Worm (Caenorhabditis elegans) whole organism, L4 larva: ENCODE measurements around the gene Y39A1A.18.

Experiments
- F10B5.3 ChIP-seq: sonication (generic microtip); optimal IDR thresholded peaks from 2 replicates; lab custom pipeline; 2016; ENCODE audit warnings: mild to moderate bottlenecking, missing genetic modification characterization, missing compliant biosample characterization
- F44E2.7 ChIP-seq: fragments of 200-800 bp; sonication (Bioruptor generic); IDR thresholded peaks from 2 replicates; pipeline ENCODE4 v2.1.2; 2022; ENCODE audit warnings: missing genetic modification characterization, missing compliant biosample characterization
- R02D3.7 ChIP-seq: fragments of 150-350 bp; sonication (generic microtip); optimal IDR thresholded peaks from 3 replicates; lab custom pipeline; 2014; ENCODE audit warnings: missing biosample characterization, missing genetic modification characterization
- T20F7.1 ChIP-seq: fragments of 200-800 bp; sonication (Bioruptor generic); optimal IDR thresholded peaks from 2 replicates; lab custom pipeline; 2018; ENCODE audit warnings: mild to moderate bottlenecking, missing genetic modification characterization, missing compliant biosample characterization
- Y105C5A.15 ChIP-seq: fragments of 200-800 bp; sonication (Bioruptor generic); IDR thresholded peaks from 2 replicates; pipeline ENCODE4 v1.3.6; 2022; ENCODE audit warnings: missing genetic modification characterization, missing compliant biosample characterization
- Y48G9A.11 ChIP-seq: fragments of 200-800 bp; sonication (Bioruptor generic); IDR thresholded peaks from 2 replicates; pipeline ENCODE4 v1.3.6; 2022; ENCODE audit warnings: missing genetic modification reagents, missing genetic modification characterization, missing compliant biosample characterization
- Y75B8A.6 ChIP-seq: fragments of 200-800 bp; sonication (Bioruptor generic); IDR thresholded peaks from 2 replicates; pipeline ENCODE4 v1.3.6; 2022; ENCODE audit warnings: missing genetic modification reagents, missing genetic modification characterization, missing compliant biosample characterization
- ZK337.2 ChIP-seq: fragments of 200-800 bp; sonication (Bioruptor generic); IDR thresholded peaks from 2 replicates; pipeline ENCODE4 v1.3.6; 2022; ENCODE audit warnings: missing genetic modification reagents, missing genetic modification characterization, missing compliant biosample characterization
- aha-1 ChIP-seq: fragments of 150-350 bp; peaks from one replicate; lab custom pipeline; 2014; ENCODE audit warnings: missing biosample characterization, missing genetic modification characterization
- arid-1 ChIP-seq: fragments of 200-800 bp; sonication (Bioruptor generic); conservative IDR thresholded peaks from 2 replicates; pipeline ENCODE4 v1.3.6; 2022; ENCODE audit warnings: missing genetic modification reagents, missing genetic modification characterization, missing compliant biosample characterization
- ceh-44 ChIP-seq: fragments of 200-800 bp; sonication (Bioruptor generic); IDR thresholded peaks from 2 replicates; pipeline ENCODE4 v1.3.6; 2022; ENCODE audit warnings: missing genetic modification reagents, missing genetic modification characterization, missing compliant biosample characterization
- ceh-62 ChIP-seq: sonication (generic microtip); optimal IDR thresholded peaks from 2 replicates; lab custom pipeline; 2017; ENCODE audit warnings: missing biosample characterization, missing genetic modification characterization
- cey-2 ChIP-seq: sonication (generic microtip); optimal IDR thresholded peaks from 3 replicates; lab custom pipeline; 2017; ENCODE audit warnings: missing genetic modification characterization, mild to moderate bottlenecking, missing compliant biosample characterization, antibody characterized with exemption, borderline replicate concordance; ENCODE audit not compliant: insufficient read depth
- dmd-6 ChIP-seq: fragments of 200-800 bp; sonication (Bioruptor generic); IDR thresholded peaks from 2 replicates; pipeline ENCODE4 v1.3.6; 2022; ENCODE audit warnings: missing genetic modification reagents, missing genetic modification characterization, missing compliant biosample characterization
- dmd-9 ChIP-seq: fragments of 200-800 bp; sonication (Bioruptor generic); IDR thresholded peaks from 2 replicates; pipeline ENCODE4 v1.3.6; 2022; ENCODE audit warnings: missing genetic modification reagents, missing genetic modification characterization, missing compliant biosample characterization
- dpl-1 ChIP-seq: fragments of 150-350 bp; optimal IDR thresholded peaks from 2 replicates; lab custom pipeline; 2014; ENCODE audit warnings: missing biosample characterization, missing genetic modification reagents, missing genetic modification characterization
- duxl-1 ChIP-seq: sonication (generic microtip); optimal IDR thresholded peaks from 2 replicates; lab custom pipeline; 2016; ENCODE audit warnings: mild to moderate bottlenecking, missing genetic modification characterization, moderate library complexity, missing compliant biosample characterization; ENCODE audit not compliant: poor library complexity
- egl-43 ChIP-seq: fragments of 200-800 bp; sonication (Bioruptor generic); IDR thresholded peaks from 2 replicates; pipeline ENCODE4 v1.3.6; 2022; ENCODE audit warnings: missing genetic modification reagents, missing genetic modification characterization, missing compliant biosample characterization
- fkh-10 ChIP-seq: fragments of 150-350 bp; optimal IDR thresholded peaks from 2 replicates; lab custom pipeline; 2014; ENCODE audit warnings: missing biosample characterization, missing genetic modification reagents, missing genetic modification characterization
- gei-8 ChIP-seq: fragments of 200-800 bp; sonication (Bioruptor generic); optimal IDR thresholded peaks from 2 replicates; lab custom pipeline; 2018; ENCODE audit warnings: mild to moderate bottlenecking, missing genetic modification characterization, missing compliant biosample characterization
- hif-1 ChIP-seq, 2 experiments: sonication (generic microtip); optimal IDR thresholded peaks; 2 replicates each; lab custom pipeline; 2016 to 2017; ENCODE audit warnings: missing compliant biosample characterization in 2 of 2, missing genetic modification characterization in 2 of 2, missing genetic modification reagents in 2 of 2, missing genotype in 2 of 2, mild to moderate bottlenecking in 1 of 2
- hlh-30 ChIP-seq: sonication (generic microtip); optimal IDR thresholded peaks from 2 replicates; lab custom pipeline; 2017; ENCODE audit warnings: antibody characterized with exemption, mild to moderate bottlenecking, missing genetic modification characterization, missing compliant biosample characterization; ENCODE audit not compliant: insufficient read depth
- hmg-1.1 ChIP-seq: fragments of 200-800 bp; sonication (Bioruptor generic); IDR thresholded peaks from 2 replicates; pipeline ENCODE4 v1.3.6; 2022; ENCODE audit warnings: missing genetic modification reagents, missing genetic modification characterization, missing compliant biosample characterization
- lim-7 ChIP-seq: fragments of 200-800 bp; sonication (Bioruptor generic); IDR thresholded peaks from 2 replicates; pipeline ENCODE4 v1.3.6; 2022; ENCODE audit warnings: missing genetic modification characterization, missing compliant biosample characterization
- lin-13 ChIP-seq: fragments of 150-350 bp; optimal IDR thresholded peaks from 2 replicates; lab custom pipeline; 2014; ENCODE audit warnings: missing biosample characterization, missing genetic modification reagents, missing genetic modification characterization
- madf-9 ChIP-seq: fragments of 200-800 bp; sonication (Bioruptor generic); conservative IDR thresholded peaks from 2 replicates; pipeline ENCODE4 v1.3.6; 2022; ENCODE audit warnings: missing genetic modification reagents, missing genetic modification characterization, missing compliant biosample characterization
- mdl-1 ChIP-seq, 2 experiments: fragments of 150-350 bp in 1 of 2; sonication (generic microtip) in 1 of 2; optimal IDR thresholded peaks; 2 replicates each; lab custom pipeline; 2014 to 2017; ENCODE audit warnings: missing biosample characterization in 2 of 2, missing genetic modification characterization in 2 of 2
- mdt-29 ChIP-seq: fragments of 200-800 bp; sonication (Bioruptor generic); IDR thresholded peaks from 2 replicates; pipeline ENCODE4 v1.3.6; 2022; ENCODE audit warnings: missing genetic modification reagents, missing genetic modification characterization, missing compliant biosample characterization
- mep-1 ChIP-seq: fragments of 150-350 bp; sonication (generic microtip); optimal IDR thresholded peaks from 3 replicates; lab custom pipeline; 2014; ENCODE audit warnings: missing biosample characterization, missing genetic modification characterization
- mes-2 ChIP-seq: sonication (generic microtip); optimal IDR thresholded peaks from 2 replicates; lab custom pipeline; 2016; ENCODE audit warnings: missing genotype, mild to moderate bottlenecking, missing genetic modification characterization, missing compliant biosample characterization; ENCODE audit not compliant: poor library complexity, severe bottlenecking
- mxl-3 ChIP-seq: fragments of 200-800 bp; sonication (Bioruptor generic); optimal IDR thresholded peaks from 2 replicates; lab custom pipeline; 2018; ENCODE audit warnings: mild to moderate bottlenecking, missing genetic modification characterization, missing compliant biosample characterization
- nhr-111 ChIP-seq: fragments of 200-800 bp; sonication (Bioruptor generic); optimal IDR thresholded peaks from 2 replicates; lab custom pipeline; 2018; ENCODE audit warnings: mild to moderate bottlenecking, missing genetic modification characterization, missing compliant biosample characterization
- nhr-237 ChIP-seq: sonication (generic microtip); optimal IDR thresholded peaks from 2 replicates; lab custom pipeline; 2017; ENCODE audit warnings: missing biosample characterization, missing genetic modification characterization
- nhr-25 ChIP-seq: sonication (generic microtip); optimal IDR thresholded peaks from 2 replicates; lab custom pipeline; 2017; ENCODE audit warnings: missing genetic modification characterization, mild to moderate bottlenecking, missing compliant biosample characterization, antibody characterized with exemption, moderate library complexity, borderline replicate concordance; ENCODE audit not compliant: insufficient read depth
- nhr-28 ChIP-seq: fragments of 150-350 bp; optimal IDR thresholded peaks from 2 replicates; lab custom pipeline; 2014; ENCODE audit warnings: missing biosample characterization, missing genetic modification characterization
- nhr-48 ChIP-seq: sonication (generic microtip); optimal IDR thresholded peaks from 2 replicates; lab custom pipeline; 2016; ENCODE audit warnings: mild to moderate bottlenecking, missing genetic modification characterization, missing compliant biosample characterization
- nhr-76 ChIP-seq: fragments of 150-350 bp; optimal IDR thresholded peaks from 2 replicates; lab custom pipeline; 2014; ENCODE audit warnings: missing biosample characterization, missing genetic modification characterization
- rbr-2 ChIP-seq: sonication (generic microtip); optimal IDR thresholded peaks from 2 replicates; lab custom pipeline; 2016; ENCODE audit warnings: missing genotype, missing genetic modification characterization, missing compliant biosample characterization
- set-16 ChIP-seq: fragments of 200-800 bp; sonication (Bioruptor generic); IDR thresholded peaks from 2 replicates; pipeline ENCODE4 v1.3.6; 2022; ENCODE audit warnings: missing genetic modification reagents, missing genetic modification characterization, missing compliant biosample characterization
- snpc-4 ChIP-seq: fragments of 150-350 bp; optimal IDR thresholded peaks from 2 replicates; lab custom pipeline; 2014; ENCODE audit warnings: missing biosample characterization, missing genetic modification characterization
- spr-1 ChIP-seq: sonication (generic microtip); optimal IDR thresholded peaks from 2 replicates; lab custom pipeline; 2016; ENCODE audit warnings: mild to moderate bottlenecking, missing genetic modification characterization, missing compliant biosample characterization
- tra-1 ChIP-seq: fragments of 200-800 bp; sonication (Bioruptor generic); IDR thresholded peaks from 2 replicates; pipeline ENCODE4 v1.3.6; 2022; ENCODE audit warnings: missing genetic modification reagents, missing genetic modification characterization, missing compliant biosample characterization
- vab-7 ChIP-seq: fragments of 200-800 bp; sonication (Bioruptor generic); IDR thresholded peaks from 2 replicates; pipeline ENCODE4 v1.3.6; 2022; ENCODE audit warnings: missing genetic modification reagents, missing genetic modification characterization, missing compliant biosample characterization
- zag-1 ChIP-seq: fragments of 150-350 bp; optimal IDR thresholded peaks from 2 replicates; lab custom pipeline; 2014; ENCODE audit warnings: missing biosample characterization, missing genetic modification characterization
- zfp-3 ChIP-seq: fragments of 200-800 bp; sonication (Bioruptor generic); conservative IDR thresholded peaks from 2 replicates; pipeline ENCODE4 v1.3.6; 2022; ENCODE audit warnings: missing genetic modification reagents, missing genetic modification characterization, missing compliant biosample characterization
- ztf-11 ChIP-seq: fragments of 150-350 bp; optimal IDR thresholded peaks from 2 replicates; lab custom pipeline; 2014; ENCODE audit warnings: missing biosample characterization, missing genetic modification characterization
- ztf-7 ChIP-seq: fragments of 150-350 bp; optimal IDR thresholded peaks from 2 replicates; lab custom pipeline; 2014; ENCODE audit warnings: missing biosample characterization, missing genetic modification characterization

Y39A1A.18 gene

ce11 chrIII:10653479-10653878 is 40.8 kb downstream of the Y39A1A.18 start:
- TF ChIP-seq nhr-111 (GFP tag; lab: Kevin White, UChicago) (no peak), aha-1 (tag; lab: Kevin White, UChicago) (peak; percentile 84)

ce11 chrIII:10652833-10653232 is 41.5 kb downstream of the Y39A1A.18 start:
- TF ChIP-seq Y105C5A.15 (GFP tag; lab: Robert Waterston, UW): no peak
- TF ChIP-seq lin-13 (GFP tag; lab: Kevin White, UChicago): no peak
- TF ChIP-seq ceh-62 (tag; lab: Kevin White, UChicago): no peak
- TF ChIP-seq fkh-10 (GFP tag; lab: Kevin White, UChicago): no peak
- TF ChIP-seq gei-8 (GFP tag; lab: Kevin White, UChicago): no peak
- TF ChIP-seq set-16 (GFP tag; lab: Robert Waterston, UW): no peak
- no peak for TF ChIP-seq nhr-28 (tag; lab: Kevin White, UChicago)
- TF ChIP-seq nhr-25 (tag; lab: Kevin White, UChicago): no peak
- no peak for TF ChIP-seq R02D3.7
- TF ChIP-seq mdl-1 (tag; optimal IDR thresholded peaks at IDR 0.05; lab: Kevin White, UChicago): no peak
- TF ChIP-seq dmd-9 (GFP tag; lab: Robert Waterston, UW): no peak
- no peak for TF ChIP-seq ZK337.2 (GFP tag; lab: Robert Waterston, UW)
- no peak for TF ChIP-seq nhr-48 (tag; lab: Kevin White, UChicago)
- no peak for TF ChIP-seq cey-2 (tag; lab: Kevin White, UChicago)
- no peak for TF ChIP-seq dpl-1 (GFP tag; lab: Kevin White, UChicago)
- no peak for TF ChIP-seq hif-1 (tag; optimal IDR thresholded peaks at IDR 0.05; lab: Kevin White, UChicago)
- no peak for TF ChIP-seq Y48G9A.11

- TF ChIP-seq nhr-76 (no peak), nhr-25 (tag; lab: Kevin White, UChicago) (no peak), Y48G9A.11 (no peak), mdt-29 (GFP tag; lab: Robert Waterston, UW) (no peak), hlh-30 (tag; lab: Kevin White, UChicago) (peak; percentile 68), dmd-6 (GFP tag; lab: Robert Waterston, UW) (no peak), F44E2.7 (no peak), ztf-11 (tag; lab: Kevin White, UChicago) (no peak), F10B5.3 (tag; lab: Kevin White, UChicago) (no peak), Y75B8A.6 (GFP tag; lab: Robert Waterston, UW) (no peak), spr-1 (tag; lab: Kevin White, UChicago) (no peak), nhr-237 (no peak), zfp-3 (GFP tag; lab: Robert Waterston, UW) (no peak), vab-7 (GFP tag; lab: Robert Waterston, UW) (no peak), duxl-1 (tag; lab: Kevin White, UChicago) (no peak), nhr-111 (GFP tag; lab: Kevin White, UChicago) (no peak), T20F7.1 (GFP tag; lab: Kevin White, UChicago) (no peak), mep-1 (tag; lab: Kevin White, UChicago) (peak; percentile 40), rbr-2 (peak; percentile 17), snpc-4 (tag; lab: Kevin White, UChicago) (no peak), dpl-1 (GFP tag; lab: Kevin White, UChicago) (peak; percentile 21), ceh-62 (tag; lab: Kevin White, UChicago) (no peak), hmg-1.1 (GFP tag; lab: Robert Waterston, UW) (peak; percentile 89), mxl-3 (GFP tag; lab: Kevin White, UChicago) (no peak), egl-43 (no peak), arid-1 (GFP tag; lab: Robert Waterston, UW) (no peak), madf-9 (GFP tag; lab: Robert Waterston, UW) (no peak), zag-1 (no peak), lim-7 (no peak), tra-1 (GFP tag; lab: Robert Waterston, UW) (no peak), ztf-7 (tag; lab: Kevin White, UChicago) (no peak), mes-2 (tag; lab: Kevin White, UChicago) (peak; percentile 70), ceh-44 (GFP tag; lab: Robert Waterston, UW) (no peak)
Observed at ce11 chrIII:10651634-10652033, 42.7 kb downstream of the Y39A1A.18 start.
